Worm (Caenorhabditis elegans) whole organism, late embryonic: Measurements from ENCODE around the gene best-9.
A peak's percentile ranks its signal among the peaks of the same experiment; 100 is the strongest.

Experiments
- K09A11.1 ChIP-seq: sonication (generic microtip); optimal IDR thresholded peaks from 2 replicates; lab custom pipeline; 2017; ENCODE audit warnings: antibody characterized with exemption, mild to moderate bottlenecking, missing genetic modification characterization, missing compliant biosample characterization; ENCODE audit not compliant: insufficient read depth
- Y22D7AL.16 ChIP-seq: sonication (generic microtip); optimal IDR thresholded peaks from 2 replicates; lab custom pipeline; 2016; ENCODE audit warnings: missing genetic modification characterization, missing compliant biosample characterization
- ahr-1 ChIP-seq: sonication (generic microtip); optimal IDR thresholded peaks from 2 replicates; lab custom pipeline; 2016; ENCODE audit warnings: missing genetic modification characterization, missing compliant biosample characterization
- ama-1 ChIP-seq: fragments of 150-350 bp; optimal IDR thresholded peaks from 2 replicates; lab custom pipeline; 2014
- ceh-14 ChIP-seq: sonication (generic microtip); optimal IDR thresholded peaks from 2 replicates; lab custom pipeline; 2016; ENCODE audit warnings: missing genotype, missing genetic modification characterization, missing compliant biosample characterization
- ceh-19 ChIP-seq: fragments of 200-800 bp; sonication (Bioruptor generic); optimal IDR thresholded peaks from 2 replicates; lab custom pipeline; 2018; ENCODE audit warnings: mild to moderate bottlenecking, missing genetic modification characterization, missing compliant biosample characterization
- ceh-24 ChIP-seq: sonication (generic microtip); optimal IDR thresholded peaks from 2 replicates; lab custom pipeline; 2016; ENCODE audit warnings: mild to moderate bottlenecking, missing genetic modification characterization, missing compliant biosample characterization
- ceh-30 ChIP-seq: fragments of 150-350 bp; optimal IDR thresholded peaks from 2 replicates; lab custom pipeline; 2014; ENCODE audit warnings: missing biosample characterization, missing genetic modification characterization
- ceh-31 ChIP-seq: sonication (generic microtip); optimal IDR thresholded peaks from 2 replicates; lab custom pipeline; 2016; ENCODE audit warnings: missing genetic modification characterization, missing compliant biosample characterization
- ceh-34 ChIP-seq: sonication (generic microtip); optimal IDR thresholded peaks from 2 replicates; lab custom pipeline; 2016; ENCODE audit warnings: mild to moderate bottlenecking, missing genetic modification characterization, missing compliant biosample characterization
- ceh-48 ChIP-seq: sonication (generic microtip); optimal IDR thresholded peaks from 2 replicates; lab custom pipeline; 2016; ENCODE audit warnings: missing genetic modification characterization, inconsistent platforms, missing compliant biosample characterization
- ceh-6 ChIP-seq: fragments of 200-800 bp; sonication (Bioruptor generic); optimal IDR thresholded peaks from 2 replicates; lab custom pipeline; 2018; ENCODE audit warnings: mild to moderate bottlenecking, missing genetic modification characterization, missing compliant biosample characterization
- che-1 ChIP-seq: sonication (generic microtip); optimal IDR thresholded peaks from 2 replicates; lab custom pipeline; 2016; ENCODE audit warnings: mild to moderate bottlenecking, missing genetic modification characterization, missing compliant biosample characterization
- elt-2 ChIP-seq: sonication (generic microtip); optimal IDR thresholded peaks from 2 replicates; lab custom pipeline; 2016; ENCODE audit warnings: missing genetic modification reagents, missing genetic modification characterization, missing compliant biosample characterization
- elt-4 ChIP-seq: sonication (generic microtip); optimal IDR thresholded peaks from 2 replicates; lab custom pipeline; 2016; ENCODE audit warnings: missing genetic modification characterization, missing compliant biosample characterization
- ets-4 ChIP-seq: sonication (generic microtip); optimal IDR thresholded peaks from 2 replicates; lab custom pipeline; 2016; ENCODE audit warnings: missing genetic modification characterization, missing compliant biosample characterization
- eyg-1 ChIP-seq: sonication (generic microtip); optimal IDR thresholded peaks from 2 replicates; lab custom pipeline; 2016; ENCODE audit warnings: missing genotype, missing genetic modification characterization, missing compliant biosample characterization
- fkh-10 ChIP-seq: fragments of 150-350 bp; optimal IDR thresholded peaks from 2 replicates; lab custom pipeline; 2014; ENCODE audit warnings: missing biosample characterization, missing genetic modification reagents, missing genetic modification characterization
- fkh-6 ChIP-seq: sonication (generic microtip); optimal IDR thresholded peaks from 2 replicates; lab custom pipeline; 2016; ENCODE audit warnings: missing genetic modification characterization, missing compliant biosample characterization
- gmeb-2 ChIP-seq: sonication (generic microtip); optimal IDR thresholded peaks from 2 replicates; lab custom pipeline; 2016; ENCODE audit warnings: missing genetic modification characterization, inconsistent platforms, missing compliant biosample characterization
- hlh-13 ChIP-seq: fragments of 200-800 bp; sonication (Bioruptor generic); optimal IDR thresholded peaks from 2 replicates; lab custom pipeline; 2018; ENCODE audit warnings: mild to moderate bottlenecking, missing genetic modification characterization, missing compliant biosample characterization
- hlh-15 ChIP-seq: sonication (generic microtip); optimal IDR thresholded peaks from 2 replicates; lab custom pipeline; 2016; ENCODE audit warnings: missing genetic modification characterization, missing compliant biosample characterization
- hlh-30 ChIP-seq: sonication (generic microtip); optimal IDR thresholded peaks from 2 replicates; lab custom pipeline; 2017; ENCODE audit warnings: antibody characterized with exemption, missing genetic modification characterization, missing compliant biosample characterization; ENCODE audit not compliant: insufficient read depth
- hlh-6 ChIP-seq: sonication (generic microtip); optimal IDR thresholded peaks from 2 replicates; lab custom pipeline; 2016; ENCODE audit warnings: missing genotype, missing genetic modification characterization, missing compliant biosample characterization
- hlh-8 ChIP-seq: sonication (generic microtip); optimal IDR thresholded peaks from 2 replicates; lab custom pipeline; 2016; ENCODE audit warnings: missing genotype, missing genetic modification characterization, missing compliant biosample characterization
- lin-11 ChIP-seq: fragments of 200-800 bp; sonication (Bioruptor generic); optimal IDR thresholded peaks from 2 replicates; lab custom pipeline; 2018; ENCODE audit warnings: mild to moderate bottlenecking, missing genetic modification characterization, missing compliant biosample characterization
- madf-2 ChIP-seq: sonication (generic microtip); optimal IDR thresholded peaks from 2 replicates; lab custom pipeline; 2017; ENCODE audit warnings: missing genetic modification characterization, missing compliant biosample characterization
- mec-3 ChIP-seq: sonication (generic microtip); optimal IDR thresholded peaks from 2 replicates; lab custom pipeline; 2016; ENCODE audit warnings: borderline replicate concordance, missing genetic modification characterization, missing compliant biosample characterization
- nfya-1 ChIP-seq: sonication (generic microtip); optimal IDR thresholded peaks from 2 replicates; lab custom pipeline; 2017; ENCODE audit warnings: missing genetic modification characterization, mild to moderate bottlenecking, missing compliant biosample characterization, antibody characterized with exemption, moderate library complexity
- nhr-11 ChIP-seq: fragments of 150-350 bp; optimal IDR thresholded peaks from 2 replicates; lab custom pipeline; 2014; ENCODE audit warnings: missing biosample characterization, missing genetic modification characterization
- odd-2 ChIP-seq: sonication (generic microtip); optimal IDR thresholded peaks from 2 replicates; lab custom pipeline; 2017; ENCODE audit warnings: antibody characterized with exemption, mild to moderate bottlenecking, missing genetic modification characterization, missing compliant biosample characterization
- pag-3 ChIP-seq: sonication (generic microtip); optimal IDR thresholded peaks from 2 replicates; lab custom pipeline; 2016; ENCODE audit warnings: missing compliant biosample characterization, missing genetic modification characterization, borderline replicate concordance
- pqm-1 ChIP-seq: sonication (generic microtip); optimal IDR thresholded peaks from 2 replicates; lab custom pipeline; 2016; ENCODE audit warnings: missing genetic modification characterization, missing compliant biosample characterization
- ref-2 ChIP-seq: sonication (generic microtip); optimal IDR thresholded peaks from 2 replicates; lab custom pipeline; 2016; ENCODE audit warnings: missing genetic modification characterization, missing compliant biosample characterization
- sox-4 ChIP-seq: sonication (generic microtip); optimal IDR thresholded peaks from 2 replicates; lab custom pipeline; 2017; ENCODE audit warnings: mild to moderate bottlenecking, missing genetic modification characterization, inconsistent platforms, missing compliant biosample characterization
- tbx-7 ChIP-seq: sonication (generic microtip); optimal IDR thresholded peaks from 2 replicates; lab custom pipeline; 2016; ENCODE audit warnings: missing genotype, missing genetic modification characterization, missing compliant biosample characterization
- unc-3 ChIP-seq, 2 experiments: fragments of 200-800 bp in 1 of 2; sonication (Bioruptor generic) in 1 of 2; sonication (generic microtip) in 1 of 2; conservative IDR thresholded peaks in 1 of 2; optimal IDR thresholded peaks in 1 of 2; 2 replicates each; pipeline versions ENCODE4 v1.3.6 to Lab custom; 2016 to 2022; ENCODE audit warnings: missing compliant biosample characterization in 2 of 2, missing genetic modification characterization in 2 of 2, missing genetic modification reagents in 1 of 2
- unc-55 ChIP-seq: sonication (generic microtip); optimal IDR thresholded peaks from 2 replicates; lab custom pipeline; 2017; ENCODE audit warnings: missing biosample characterization, missing genetic modification reagents, missing genetic modification characterization
- zip-5 ChIP-seq: sonication (generic microtip); optimal IDR thresholded peaks from 2 replicates; lab custom pipeline; 2016; ENCODE audit warnings: missing genetic modification characterization, missing compliant biosample characterization
- ztf-16 ChIP-seq: sonication (generic microtip); optimal IDR thresholded peaks from 2 replicates; lab custom pipeline; 2017; ENCODE audit warnings: missing genetic modification characterization, missing compliant biosample characterization

best-9 gene

ce11 chrIV:6556624-6557368, 3.7 kb upstream of the best-9 start, which contains the start of gene try-3 (continued):
- peak; percentile 16 for TF ChIP-seq ahr-1 (tag; lab: Kevin White, UChicago)
- peak; percentile 56 for TF ChIP-seq lin-11 (tag; lab: Kevin White, UChicago)
- TF ChIP-seq ceh-14 (tag; lab: Kevin White, UChicago) = peak; percentile 41
- TF ChIP-seq hlh-30 (tag; lab: Kevin White, UChicago) = no peak
- no peak for TF ChIP-seq hlh-15 (tag; lab: Kevin White, UChicago)
- TF ChIP-seq hlh-13 (GFP tag; lab: Kevin White, UChicago) = peak; percentile 16
- no peak for TF ChIP-seq fkh-6 (tag; lab: Kevin White, UChicago)
- TF ChIP-seq ref-2 (tag; lab: Kevin White, UChicago) = peak; percentile 43
- TF ChIP-seq che-1 = peak; percentile 59
- peak; percentile 22 for TF ChIP-seq zip-5 (tag; lab: Kevin White, UChicago)
- TF ChIP-seq sox-4 = peak; percentile 55
- TF ChIP-seq hlh-8 = peak; percentile 5
- TF ChIP-seq ceh-48 = no peak
- TF ChIP-seq pag-3 (tag; lab: Kevin White, UChicago) = no peak
- peak; percentile 51 for TF ChIP-seq gmeb-2 (tag; lab: Kevin White, UChicago)
- peak; percentile 52 for TF ChIP-seq ceh-19 (GFP tag; lab: Kevin White, UChicago)
- no peak for TF ChIP-seq madf-2
- no peak for TF ChIP-seq nhr-11 (tag; lab: Kevin White, UChicago)
- TF ChIP-seq ceh-31 (tag; lab: Kevin White, UChicago) = peak; percentile 71
- TF ChIP-seq fkh-10 (GFP tag; lab: Kevin White, UChicago) = no peak
- TF ChIP-seq mec-3 (tag; lab: Kevin White, UChicago) = no peak
- peak; percentile 67 for TF ChIP-seq ztf-16 (tag; lab: Kevin White, UChicago)
- TF ChIP-seq, all 69 proteins: peak for 38

ce11 chrIV:6562039-6562438, 1.5 kb downstream of the best-9 start:
- no peak for TF ChIP-seq pag-3 (tag; lab: Kevin White, UChicago)
- TF ChIP-seq tbx-7 (tag; lab: Kevin White, UChicago) = no peak
- TF ChIP-seq elt-4 = no peak
- no peak for TF ChIP-seq hlh-6 (tag; lab: Kevin White, UChicago)
- no peak for TF ChIP-seq nfya-1 (tag; lab: Kevin White, UChicago)
- no peak for TF ChIP-seq K09A11.1
- no peak for TF ChIP-seq ceh-24 (tag; lab: Kevin White, UChicago)

DNA sequence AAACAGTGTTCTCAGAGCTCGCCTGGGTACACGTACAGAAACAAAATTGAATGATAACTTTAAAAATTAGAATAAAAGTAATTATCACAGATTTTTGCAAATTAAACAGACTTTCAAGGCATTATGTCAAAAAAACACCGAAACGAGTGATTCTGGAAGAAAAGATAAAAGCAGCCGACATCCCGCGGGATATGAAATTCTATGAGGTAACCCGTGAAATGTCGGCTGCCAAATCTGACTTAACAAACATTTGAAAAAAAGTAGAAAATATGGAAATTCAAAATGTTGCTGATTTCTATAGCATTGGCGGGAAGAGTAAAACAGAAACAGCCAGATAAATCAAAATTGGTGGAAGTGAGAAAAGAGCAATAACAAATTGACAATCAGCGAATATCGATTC, 5.1 kb downstream of the best-9 start:
- TF ChIP-seq unc-3 (GFP tag; conservative IDR thresholded peaks at IDR 0.05; lab: Robert Waterston, UW) = no peak
- TF ChIP-seq unc-3 (tag; optimal IDR thresholded peaks at IDR 0.05; lab: Kevin White, UChicago) = no peak
- no peak for TF ChIP-seq hlh-13 (GFP tag; lab: Kevin White, UChicago)
- TF ChIP-seq odd-2 = no peak
- no peak for TF ChIP-seq ceh-30 (tag; lab: Kevin White, UChicago)
- no peak for TF ChIP-seq pag-3 (tag; lab: Kevin White, UChicago)
- TF ChIP-seq pqm-1 (tag; lab: Kevin White, UChicago) = no peak

DNA sequence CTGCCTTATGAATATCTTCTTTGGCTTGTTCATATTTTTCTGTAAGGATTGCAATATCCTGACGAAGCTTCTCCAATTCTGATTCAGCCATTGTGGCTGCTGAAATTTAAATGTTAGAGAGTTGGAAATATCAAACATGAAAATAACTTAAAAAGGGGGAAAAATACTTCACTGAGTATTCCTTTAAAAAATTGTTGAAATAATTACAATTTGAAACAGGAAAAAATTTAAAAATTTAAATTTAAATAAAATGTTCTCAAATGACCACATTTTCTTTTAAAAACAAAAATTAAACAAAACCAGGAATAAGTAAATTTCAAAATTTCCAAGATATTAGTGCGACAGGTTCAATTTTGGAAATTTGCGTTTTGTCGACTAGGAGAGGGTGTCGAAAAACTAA, 11.7 kb downstream of the best-9 start, which contains the start of gene bicd-1:
Gene bicd-1, minus strand, starts transcription at position 101 of the 400 bp plus-strand sequence.
- no peak for TF ChIP-seq nfya-1 (tag; lab: Kevin White, UChicago)
- TF ChIP-seq tbx-7 (tag; lab: Kevin White, UChicago) = no peak
- TF ChIP-seq fkh-6 (tag; lab: Kevin White, UChicago) = no peak
- no peak for TF ChIP-seq elt-4
- no peak for TF ChIP-seq ref-2 (tag; lab: Kevin White, UChicago)
- no peak for TF ChIP-seq Y22D7AL.16 (tag; lab: Kevin White, UChicago)
- TF ChIP-seq hlh-15 (tag; lab: Kevin White, UChicago) = no peak
- no peak for TF ChIP-seq ceh-6
- TF ChIP-seq mec-3 (tag; lab: Kevin White, UChicago) = no peak
- no peak for TF ChIP-seq hlh-6 (tag; lab: Kevin White, UChicago)
- TF ChIP-seq nhr-11 (tag; lab: Kevin White, UChicago) = no peak
- TF ChIP-seq ama-1 (lab: Kevin White, UChicago) = no peak
- TF ChIP-seq ceh-34 = no peak
- no peak for TF ChIP-seq unc-55 (GFP tag; lab: Kevin White, UChicago)
- TF ChIP-seq eyg-1 (tag; lab: Kevin White, UChicago) = no peak
- no peak for TF ChIP-seq ets-4 (tag; lab: Kevin White, UChicago)
- no peak for TF ChIP-seq elt-2
